Worm (Caenorhabditis elegans) whole organism, young adult: ENCODE measurements around the gene pigx-1.

Experiments used
- B0019.2 ChIP-seq: fragments of 200-800 bp; sonication (Bioruptor generic); conservative IDR thresholded peaks from 2 replicates; pipeline ENCODE4 v1.3.6; 2022; ENCODE audit warnings: missing genetic modification reagents, missing genetic modification characterization, missing compliant biosample characterization
- B0261.1 ChIP-seq: sonication (generic microtip); optimal IDR thresholded peaks from 2 replicates; lab custom pipeline; 2016; ENCODE audit warnings: mild to moderate bottlenecking, missing genetic modification characterization, moderate library complexity, missing compliant biosample characterization
- efl-1 ChIP-seq: fragments of 150-350 bp; optimal IDR thresholded peaks from 2 replicates; lab custom pipeline; 2014; ENCODE audit warnings: missing biosample characterization, missing genetic modification reagents, missing genetic modification characterization
- pha-4 ChIP-seq: fragments of 150-350 bp; sonication (generic microtip); optimal IDR thresholded peaks from 2 replicates; lab custom pipeline; 2014; ENCODE audit warnings: missing biosample characterization, missing genetic modification reagents, missing genetic modification characterization
- unc-62 ChIP-seq: fragments of 150-350 bp; optimal IDR thresholded peaks from 2 replicates; lab custom pipeline; 2014; ENCODE audit warnings: missing biosample characterization, missing genetic modification reagents, missing genetic modification characterization

DNA sequence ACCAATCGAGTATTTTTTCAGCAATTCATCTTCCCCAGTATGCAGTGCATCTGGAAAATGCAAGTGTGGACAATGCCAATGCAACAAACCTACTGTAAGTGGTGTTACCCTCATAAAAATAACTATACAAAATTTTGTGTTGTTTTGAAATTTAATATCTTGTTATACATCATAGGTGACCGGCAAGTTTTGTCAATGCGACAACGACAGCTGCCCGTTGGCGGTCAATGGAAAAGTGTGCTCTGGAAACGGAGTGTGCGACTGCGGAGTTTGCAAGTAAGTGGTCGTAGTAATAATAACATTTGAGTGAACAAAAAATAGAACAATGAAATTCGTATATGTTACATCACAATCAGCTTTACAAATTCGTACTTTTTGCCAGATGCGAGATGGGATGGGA, 18.4 kb upstream of the pigx-1 start:
- TF ChIP-seq pha-4: no peak
- TF ChIP-seq B0261.1 (tag; lab: Kevin White, UChicago): no peak
- no peak for TF ChIP-seq B0019.2 (GFP tag; lab: Robert Waterston, UW)
- TF ChIP-seq efl-1: no peak
- TF ChIP-seq unc-62: no peak
